Fruit fly (Drosophila melanogaster) whole organism, wandering third instar larva: ENCODE measurements around the gene CG13384.

Experiments
- CG32264 ChIP-seq: fragments of 200-800 bp; sonication (Bioruptor generic); optimal IDR thresholded peaks from 2 replicates; lab custom pipeline; 2016; ENCODE audit warnings: missing biosample characterization, missing genetic modification characterization
- CrebA ChIP-seq: fragments of 200-800 bp; sonication (Bioruptor generic); optimal IDR thresholded peaks from 2 replicates; lab custom pipeline; 2016; ENCODE audit warnings: missing biosample characterization, mild to moderate bottlenecking, missing genetic modification characterization, borderline replicate concordance
- Dif ChIP-seq: fragments of 200-275, 200-300 bp; sonication (Bioruptor generic); optimal IDR thresholded peaks from 2 replicates; lab custom pipeline; 2018; ENCODE audit warnings: missing biosample characterization, missing genetic modification characterization; ENCODE audit not compliant: partially characterized antibody
- Hnf4 ChIP-seq: fragments of 200-800 bp; sonication (Bioruptor generic); optimal IDR thresholded peaks from 2 replicates; lab custom pipeline; 2016; ENCODE audit warnings: missing biosample characterization, mild to moderate bottlenecking, missing genetic modification characterization
- Hr78 ChIP-seq: fragments of >200 bp; optimal IDR thresholded peaks from 2 replicates; lab custom pipeline; 2017; ENCODE audit warnings: missing biosample characterization, missing genetic modification characterization
- Hr83 ChIP-seq: fragments of 200-300 bp; sonication (Bioruptor generic); optimal IDR thresholded peaks from 2 replicates; lab custom pipeline; 2016; ENCODE audit warnings: missing biosample characterization, mild to moderate bottlenecking, missing genetic modification characterization, moderate library complexity; ENCODE audit not compliant: poor library complexity, severe bottlenecking
- Jra ChIP-seq: sonication (Bioruptor generic); optimal IDR thresholded peaks from 2 replicates; lab custom pipeline; 2016; ENCODE audit warnings: missing biosample characterization, missing genetic modification characterization
- Mio ChIP-seq: sonication (Bioruptor generic); optimal IDR thresholded peaks from 2 replicates; lab custom pipeline; 2016; ENCODE audit warnings: missing biosample characterization, missing genetic modification characterization
- Myc ChIP-seq: fragments of >200 bp; optimal IDR thresholded peaks from 2 replicates; lab custom pipeline; 2017
- N ChIP-seq: fragments of >200 bp; optimal IDR thresholded peaks from 2 replicates; lab custom pipeline; 2018; ENCODE audit warnings: missing biosample characterization, missing external identifiers, missing genetic modification characterization
- OdsH ChIP-seq: fragments of 200-800 bp; sonication (Bioruptor generic); optimal IDR thresholded peaks from 2 replicates; lab custom pipeline; 2016; ENCODE audit warnings: missing biosample characterization, mild to moderate bottlenecking, missing genetic modification characterization
- Rel ChIP-seq, 2 experiments: fragments of 200-800 bp; sonication (Bioruptor generic) in 1 of 2; optimal IDR thresholded peaks; 2 replicates in 1 of 2; 3 replicates in 1 of 2; lab custom pipeline; 2016 to 2019; ENCODE audit warnings: mild to moderate bottlenecking in 2 of 2, missing biosample characterization in 2 of 2, missing genetic modification characterization in 2 of 2, moderate library complexity in 1 of 2
- Sp1 ChIP-seq: fragments of 200-800 bp; sonication (Bioruptor generic); optimal IDR thresholded peaks from 3 replicates; lab custom pipeline; 2019; ENCODE audit warnings: missing biosample characterization, mild to moderate bottlenecking, missing genetic modification characterization, moderate library complexity
- Vsx2 ChIP-seq: fragments of 200-300, 225-300 bp; sonication (Bioruptor generic); optimal IDR thresholded peaks from 2 replicates; lab custom pipeline; 2018; ENCODE audit warnings: missing biosample characterization, missing genetic modification characterization; ENCODE audit not compliant: partially characterized antibody
- br ChIP-seq: fragments of 200-800 bp; sonication (Bioruptor generic); optimal IDR thresholded peaks from 2 replicates; lab custom pipeline; 2016; ENCODE audit warnings: missing biosample characterization, missing genetic modification characterization
- dl ChIP-seq, 2 experiments: fragments of 175-275, 200-275 bp in 1 of 2; fragments of 200-275 bp in 1 of 2; sonication (Bioruptor generic); optimal IDR thresholded peaks; lab custom pipeline; 2018; ENCODE audit warnings: mild to moderate bottlenecking in 2 of 2, missing biosample characterization in 2 of 2, missing genetic modification characterization in 2 of 2, moderate library complexity in 2 of 2; ENCODE audit not compliant: partially characterized antibody in 2 of 2, insufficient read depth in 1 of 2
- dsf ChIP-seq: sonication (Bioruptor generic); optimal IDR thresholded peaks from 2 replicates; lab custom pipeline; 2016; ENCODE audit warnings: missing biosample characterization, missing genetic modification characterization, borderline replicate concordance
- foxo ChIP-seq, 2 experiments: fragments of 200-800 bp; sonication (Bioruptor generic); optimal IDR thresholded peaks; 2 replicates in 1 of 2; 3 replicates in 1 of 2; lab custom pipeline; 2016 to 2017; ENCODE audit warnings: missing biosample characterization in 2 of 2, missing genetic modification characterization in 2 of 2
- fru ChIP-seq: fragments of 200-800 bp; sonication (Bioruptor generic); optimal IDR thresholded peaks from 3 replicates; lab custom pipeline; 2016; ENCODE audit warnings: missing biosample characterization, mild to moderate bottlenecking, missing genetic modification characterization
- h ChIP-seq: fragments of 200-800 bp; sonication (Bioruptor generic); optimal IDR thresholded peaks from 3 replicates; lab custom pipeline; 2016; ENCODE audit warnings: missing biosample characterization, mild to moderate bottlenecking, missing genetic modification characterization
- lola ChIP-seq: fragments of >200 bp; optimal IDR thresholded peaks from 2 replicates; lab custom pipeline; 2017; ENCODE audit warnings: missing biosample characterization, missing genetic modification characterization
- pan ChIP-seq: fragments of >200 bp; optimal IDR thresholded peaks from 2 replicates; lab custom pipeline; 2017
- psq ChIP-seq: fragments of 200-800 bp; sonication (Bioruptor generic); optimal IDR thresholded peaks from 3 replicates; lab custom pipeline; 2017; ENCODE audit warnings: missing biosample characterization, mild to moderate bottlenecking, missing genetic modification characterization, moderate library complexity
- rgr ChIP-seq: fragments of 200-800 bp; sonication (Bioruptor generic); optimal IDR thresholded peaks from 3 replicates; lab custom pipeline; 2016; ENCODE audit warnings: missing biosample characterization, mild to moderate bottlenecking, missing genetic modification characterization
- sage ChIP-seq: fragments of 200-800 bp; sonication (Bioruptor generic); optimal IDR thresholded peaks from 2 replicates; lab custom pipeline; 2016; ENCODE audit warnings: missing biosample characterization, mild to moderate bottlenecking, missing genetic modification characterization
- sv ChIP-seq: fragments of 200-800 bp; sonication (Bioruptor generic); optimal IDR thresholded peaks from 3 replicates; lab custom pipeline; 2016; ENCODE audit warnings: missing biosample characterization, missing genetic modification characterization
- tai ChIP-seq: sonication (Bioruptor generic); optimal IDR thresholded peaks from 2 replicates; lab custom pipeline; 2016; ENCODE audit warnings: missing biosample characterization, missing genetic modification characterization
- usp ChIP-seq: fragments of >200 bp; optimal IDR thresholded peaks from 2 replicates; lab custom pipeline; 2017; ENCODE audit warnings: missing biosample characterization, missing genetic modification characterization

Gene CG13384

DNA sequence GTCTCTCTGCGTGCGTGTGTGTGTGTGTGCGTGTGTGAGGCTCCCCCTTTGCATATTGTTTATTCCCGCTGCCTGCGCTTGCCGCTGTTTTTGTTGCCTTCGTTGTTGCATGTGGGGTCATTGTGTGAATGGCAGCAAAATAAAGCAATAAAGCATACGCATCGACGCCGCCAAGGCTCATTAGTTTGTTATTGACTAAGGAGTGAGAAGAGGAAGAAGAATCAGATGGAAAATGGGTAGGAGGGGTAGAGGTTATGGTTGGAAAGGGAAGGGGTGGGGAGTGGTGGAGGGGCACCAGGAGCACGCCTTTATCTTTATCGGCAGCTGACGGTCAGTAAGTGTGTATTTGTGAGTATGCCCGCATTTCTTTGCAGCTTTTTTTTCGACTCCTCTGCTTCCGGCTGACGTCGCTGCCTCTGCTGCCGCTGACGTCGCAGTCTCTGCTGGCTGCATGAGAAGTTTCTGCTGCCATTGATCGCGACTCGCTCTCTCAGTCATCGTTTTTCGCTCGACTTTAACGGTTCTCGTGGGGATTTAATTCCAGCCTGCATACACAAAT, 35.2 kb downstream of the CG13384 start (continued):
- TF ChIP-seq Vsx2 = no peak
- TF ChIP-seq foxo (GFP tag; optimal IDR thresholded peaks at IDR 0.05; lab: Kevin White, UChicago) = no peak
- no peak for TF ChIP-seq usp
- TF ChIP-seq sv (GFP tag; lab: Kevin White, UChicago) = no peak
- no peak for TF ChIP-seq pan (lab: Kevin White, UChicago)
- TF ChIP-seq fru (GFP tag; lab: Kevin White, UChicago) = no peak
- no peak for TF ChIP-seq Hr83 (GFP tag; lab: Kevin White, UChicago)
- TF ChIP-seq Hnf4 (GFP tag; lab: Kevin White, UChicago) = no peak
- no peak for TF ChIP-seq Myc (lab: Kevin White, UChicago)
- TF ChIP-seq CG32264 (GFP tag; lab: Kevin White, UChicago) = no peak

DNA sequence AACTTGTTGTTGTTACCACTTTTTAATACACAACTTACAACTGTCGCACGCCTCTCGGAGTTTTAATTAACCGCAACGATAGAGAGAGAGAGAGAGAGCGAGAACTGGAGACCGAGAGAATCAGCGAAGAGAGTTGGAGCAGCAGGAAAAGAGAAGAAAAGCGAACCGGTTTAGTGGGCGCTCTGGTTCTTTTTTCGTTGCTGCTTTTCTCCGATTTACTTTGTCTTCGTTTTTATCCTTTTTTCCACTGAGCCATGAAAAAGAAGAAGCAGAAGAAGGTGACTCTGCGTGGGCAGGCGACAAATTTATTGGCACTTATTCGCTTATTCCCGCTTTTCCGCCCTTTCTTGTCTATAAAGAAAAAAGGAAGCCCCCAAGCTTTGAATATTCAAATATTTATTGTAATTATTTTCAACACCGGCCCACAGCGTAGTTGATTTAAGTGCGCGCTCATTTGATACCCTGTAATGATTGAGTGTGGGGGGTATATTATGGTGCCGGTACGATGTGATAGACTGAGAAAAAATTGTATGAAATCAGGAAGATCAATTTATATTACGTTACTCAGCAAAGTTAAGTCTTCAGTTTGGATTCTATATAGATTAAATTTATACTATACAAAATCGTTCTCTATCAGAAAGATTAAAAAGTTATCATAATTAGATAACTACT, 36.1 kb downstream of the CG13384 start:
- TF ChIP-seq Rel (GFP tag; optimal IDR thresholded peaks at IDR 0.05; lab: Kevin White, UChicago) (no peak), Rel (tag; optimal IDR thresholded peaks at IDR 0.05; lab: Kevin White, UChicago) (no peak), dsf (GFP tag; lab: Kevin White, UChicago) (no peak), Dif (GFP tag; lab: Kevin White, UChicago) (peak; percentile 76), CrebA (GFP tag; lab: Kevin White, UChicago) (no peak), dl (GFP tag; optimal IDR thresholded peaks at IDR 0.05; lab: Kevin White, UChicago; ENCODE audit: insufficient read depth in 1 of 2, partially characterized antibody in 2 of 2) (peak; percentile 31 to 83), Hr78 (no peak), h (no peak), sv (GFP tag; lab: Kevin White, UChicago) (no peak), psq (GFP tag; lab: Kevin White, UChicago) (peak; percentile 59), lola (no peak), Vsx2 (peak; percentile 76), OdsH (GFP tag; lab: Kevin White, UChicago) (no peak), Hr83 (GFP tag; lab: Kevin White, UChicago) (no peak), tai (GFP tag; lab: Kevin White, UChicago) (no peak), Hnf4 (GFP tag; lab: Kevin White, UChicago) (no peak), rgr (GFP tag; lab: Kevin White, UChicago) (no peak)

DNA sequence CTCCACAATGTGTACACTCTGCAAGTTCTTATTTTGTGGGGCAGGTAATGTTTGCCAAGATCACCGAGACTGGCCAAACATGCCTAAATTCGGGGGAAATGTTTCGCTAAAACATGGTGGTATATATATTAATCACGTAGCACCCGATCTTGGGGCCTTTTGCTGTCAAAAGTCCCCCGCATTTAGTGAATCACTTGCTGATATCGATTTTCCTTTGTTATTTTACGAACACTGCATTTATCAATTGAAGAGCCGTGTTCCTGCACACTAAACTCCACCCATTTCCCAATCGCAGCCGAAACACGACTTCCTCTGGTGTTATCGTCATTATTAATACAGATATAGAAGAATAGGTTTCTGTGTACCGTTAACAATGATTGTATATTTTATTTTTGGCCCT, 37.5 kb downstream of the CG13384 start:
- TF ChIP-seq Hnf4 (GFP tag; lab: Kevin White, UChicago) (no peak), CrebA (GFP tag; lab: Kevin White, UChicago) (no peak), Rel (GFP tag; optimal IDR thresholded peaks at IDR 0.05; lab: Kevin White, UChicago) (no peak), Rel (tag; optimal IDR thresholded peaks at IDR 0.05; lab: Kevin White, UChicago) (peak; percentile 92)

DNA sequence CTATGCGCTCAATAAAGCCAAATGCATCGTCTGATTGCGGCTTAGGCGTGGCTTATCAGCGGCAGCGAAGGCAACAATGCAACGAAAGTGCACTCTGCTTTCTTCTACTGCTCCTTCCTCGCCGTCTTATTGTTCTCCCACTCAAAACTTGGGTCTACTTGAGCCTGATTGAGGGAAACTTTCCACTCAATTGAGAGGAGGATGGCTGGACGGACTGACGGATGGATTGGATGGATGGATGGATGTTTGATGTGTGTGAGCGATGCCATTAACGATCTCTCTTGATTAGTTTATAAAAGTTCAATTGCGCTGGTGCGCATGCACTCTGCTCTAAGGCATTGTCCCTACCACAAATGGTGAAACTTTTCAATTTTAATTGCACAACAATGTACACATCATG, 38.8 kb downstream of the CG13384 start:
- TF ChIP-seq sv (GFP tag; lab: Kevin White, UChicago) = no peak
- TF ChIP-seq Dif (GFP tag; lab: Kevin White, UChicago) = no peak
- TF ChIP-seq OdsH (GFP tag; lab: Kevin White, UChicago) = no peak
- TF ChIP-seq Jra (GFP tag; lab: Kevin White, UChicago) = no peak
- TF ChIP-seq lola = no peak
- no peak for TF ChIP-seq Mio
- TF ChIP-seq N (GFP tag; lab: Kevin White, UChicago) = no peak

DNA sequence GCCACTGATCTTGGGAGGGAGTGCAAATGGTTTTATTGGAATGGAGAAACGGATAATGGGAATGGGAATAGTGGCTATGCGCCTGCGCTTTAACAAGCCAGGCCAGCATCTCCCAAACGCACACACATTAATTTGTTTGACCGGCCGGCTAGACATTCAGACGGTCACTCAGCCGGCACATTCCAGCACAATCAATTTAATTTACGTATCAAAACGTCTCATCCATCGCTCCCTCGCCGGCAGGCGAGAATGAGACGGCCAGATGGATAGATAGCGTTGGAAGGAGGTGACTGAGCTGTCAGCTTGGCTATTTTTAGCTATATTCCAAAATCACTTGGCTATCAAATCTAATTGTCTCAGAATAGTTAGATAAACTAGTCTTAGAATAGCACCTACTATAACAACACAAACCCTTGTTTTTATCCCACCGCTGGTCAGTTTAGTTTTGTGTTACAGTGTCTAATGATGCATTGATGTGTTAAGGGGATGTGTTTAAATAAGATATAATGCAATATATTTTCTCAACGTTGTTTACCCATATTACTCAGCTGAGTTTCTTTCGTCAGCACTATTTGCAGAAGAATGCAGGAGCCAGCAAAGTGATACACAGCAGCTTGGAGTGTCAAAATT, 39.3 kb downstream of the CG13384 start:
- TF ChIP-seq lola = no peak
- no peak for TF ChIP-seq Sp1
- peak; percentile 59 for TF ChIP-seq Myc (lab: Kevin White, UChicago)
- TF ChIP-seq rgr (GFP tag; lab: Kevin White, UChicago) = peak; percentile 23
- TF ChIP-seq tai (GFP tag; lab: Kevin White, UChicago) = peak; percentile 33
- TF ChIP-seq OdsH (GFP tag; lab: Kevin White, UChicago) = peak; percentile 43
- peak; percentile 32 for TF ChIP-seq psq (GFP tag; lab: Kevin White, UChicago)
- TF ChIP-seq sage (GFP tag; lab: Kevin White, UChicago) = peak; percentile 9
- TF ChIP-seq Hnf4 (GFP tag; lab: Kevin White, UChicago) = peak; percentile 59
- TF ChIP-seq Rel (GFP tag; optimal IDR thresholded peaks at IDR 0.05; lab: Kevin White, UChicago) = no peak
- no peak for TF ChIP-seq Rel (tag; optimal IDR thresholded peaks at IDR 0.05; lab: Kevin White, UChicago)
- peak; percentile 68 for TF ChIP-seq h
- peak; percentile 49 for TF ChIP-seq fru (GFP tag; lab: Kevin White, UChicago)
- TF ChIP-seq Hr83 (GFP tag; lab: Kevin White, UChicago) = peak; percentile 31
- peak; percentile 26 for TF ChIP-seq br
